Worm (Caenorhabditis elegans): ENCODE data around the gene K07E3.9.

DNA sequence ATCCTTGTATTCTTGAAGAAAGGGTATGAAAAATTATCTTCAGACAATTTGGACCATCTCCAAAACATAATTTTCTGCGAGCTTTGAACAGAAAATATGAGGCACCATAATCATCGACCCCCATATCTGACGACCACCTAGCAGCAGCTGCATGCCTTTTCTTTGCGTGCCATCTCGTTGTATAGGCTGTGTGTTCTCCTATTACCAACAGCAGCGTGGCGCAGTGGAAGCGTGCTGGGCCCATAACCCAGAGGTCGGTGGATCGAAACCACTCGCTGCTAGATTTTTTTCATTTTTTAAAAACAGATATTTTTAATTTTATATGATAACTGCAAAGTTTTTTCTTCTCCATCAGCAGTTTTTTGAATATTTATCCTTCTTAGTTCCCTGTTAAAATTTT, 47.9 kb downstream of the K07E3.9 start:
- peak; percentile 97 for TF ChIP-seq tab-1 (GFP tag; IDR thresholded peaks at IDR 0.05)
- TF ChIP-seq med-1 (GFP tag; optimal IDR thresholded peaks at IDR 0.05; ENCODE audit: insufficient read depth), result peak; percentile 63
